Worm (Caenorhabditis elegans) whole organism, young adult: ENCODE measurements around the gene sel-10.

Source experiments
- Y67H2A.10 ChIP-seq: fragments of 200-800 bp; sonication (Bioruptor generic); conservative IDR thresholded peaks from 2 replicates; pipeline ENCODE4 v1.3.6; 2022; ENCODE audit warnings: missing genetic modification reagents, missing genetic modification characterization, missing compliant biosample characterization
- ceh-27 ChIP-seq: fragments of 200-800 bp; sonication (Bioruptor generic); optimal IDR thresholded peaks from 2 replicates; lab custom pipeline; 2018; ENCODE audit warnings: mild to moderate bottlenecking, missing genetic modification characterization, moderate library complexity, missing compliant biosample characterization
- hlh-12 ChIP-seq: sonication (generic microtip); optimal IDR thresholded peaks from 2 replicates; lab custom pipeline; 2016; ENCODE audit warnings: missing genetic modification characterization, missing compliant biosample characterization
- pha-4 ChIP-seq: fragments of 150-350 bp; sonication (generic microtip); optimal IDR thresholded peaks from 2 replicates; lab custom pipeline; 2014; ENCODE audit warnings: missing biosample characterization, missing genetic modification reagents, missing genetic modification characterization
- ztf-25 ChIP-seq: fragments of 200-800 bp; sonication (Bioruptor generic); IDR thresholded peaks from 2 replicates; pipeline ENCODE4 v1.3.6; 2022; ENCODE audit warnings: missing genetic modification reagents, missing genetic modification characterization, missing compliant biosample characterization

DNA sequence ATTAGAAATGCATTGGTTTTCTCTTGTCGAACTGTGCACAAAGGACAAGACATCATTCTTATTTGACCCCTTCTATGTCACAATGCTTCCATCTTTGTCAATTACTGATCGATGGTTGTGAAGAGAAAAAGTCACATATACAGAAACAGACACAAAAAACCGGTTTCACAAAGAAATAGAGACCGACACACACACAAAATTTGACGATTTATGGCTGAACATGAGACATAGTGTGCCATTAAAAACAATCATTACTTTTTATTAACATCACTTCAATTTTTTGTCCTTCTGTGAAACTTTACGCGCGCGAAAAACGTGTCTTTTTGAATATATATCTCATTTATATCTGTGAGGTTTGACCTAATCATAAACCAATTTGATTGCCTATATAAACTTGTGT is 28.6 kb upstream of the sel-10 start:
- TF ChIP-seq Y67H2A.10 (GFP tag; lab: Robert Waterston, UW) (no peak), ceh-27 (no peak), pha-4 (no peak), hlh-12 (tag; lab: Kevin White, UChicago) (no peak), ztf-25 (no peak)
